Worm (Caenorhabditis elegans): ENCODE measurements around the gene F42C5.9.

ce11 chrIV:7285839-7286238 is 31.1 kb downstream of the F42C5.9 start, which contains the start of gene C06E4.8:
- TF ChIP-seq ztf-23 (GFP tag; IDR thresholded peaks at IDR 0.05) (no peak), flt-1 (GFP tag; IDR thresholded peaks at IDR 0.05) (no peak), ref-1 (GFP tag; conservative IDR thresholded peaks at IDR 0.05) (no peak), med-1 (GFP tag; optimal IDR thresholded peaks at IDR 0.05; ENCODE audit: insufficient read depth) (no peak), tab-1 (GFP tag; IDR thresholded peaks at IDR 0.05) (no peak), klf-2 (GFP tag; conservative IDR thresholded peaks at IDR 0.05) (no peak), ztf-29 (GFP tag; IDR thresholded peaks at IDR 0.05) (no peak)

Data from whole organism, midembryonic.